Fruit fly (Drosophila melanogaster): ENCODE measurements around the gene Gli.

- TF ChIP-seq CG10348 (GFP tag; IDR thresholded peaks at IDR 0.05) (no peak), CG17806 (tag; optimal IDR thresholded peaks at IDR 0.05) (no peak)
Observed at dm6 chr2L:15763401-15763800, 843 bp upstream of the Gli start.

All from whole organism, pupa.